Fruit fly (Drosophila melanogaster) whole organism, embryonic: ENCODE data around the gene CG13700.

Experiments
- Ada2b ChIP-seq: fragments of 200-800 bp; sonication (Bioruptor generic); IDR thresholded peaks from 2 replicates; pipeline ENCODE4 v1.3.6; 2022; ENCODE audit warnings: missing biosample characterization, missing genetic modification characterization
- Asciz ChIP-seq: fragments of 200-800 bp; sonication (Bioruptor generic); optimal IDR thresholded peaks from 2 replicates; lab custom pipeline; 2017; ENCODE audit warnings: missing biosample characterization, mild to moderate bottlenecking, missing genetic modification characterization, missing genetic modification reagents
- BtbVII ChIP-seq: fragments of 200-800 bp; sonication (Bioruptor generic); optimal IDR thresholded peaks from 3 replicates; lab custom pipeline; 2017; ENCODE audit warnings: missing biosample characterization, mild to moderate bottlenecking, missing genetic modification characterization
- CG10321 ChIP-seq: fragments of 200-800 bp; sonication (Bioruptor generic); IDR thresholded peaks from 2 replicates; pipeline ENCODE4 v1.3.6; 2022; ENCODE audit warnings: missing biosample characterization, missing genetic modification characterization
- CG10543 ChIP-seq: fragments of 200-800 bp; sonication (Bioruptor generic); optimal IDR thresholded peaks from 3 replicates; lab custom pipeline; 2017; ENCODE audit warnings: missing biosample characterization, mild to moderate bottlenecking, missing genetic modification characterization, moderate library complexity
- CG13287 ChIP-seq: fragments of 200-800 bp; sonication (Bioruptor generic); IDR thresholded peaks from 2 replicates; pipeline ENCODE4 v1.3.6; 2022; ENCODE audit warnings: missing biosample characterization, missing genetic modification characterization; ENCODE audit not compliant: partially characterized antibody
- CG14441 ChIP-seq: fragments of 200-800 bp; sonication (Bioruptor generic); IDR thresholded peaks from 2 replicates; pipeline ENCODE4 v1.3.6; 2022; ENCODE audit warnings: missing biosample characterization, missing genetic modification characterization
- CG16813 ChIP-seq: fragments of 200-800 bp; sonication (Bioruptor generic); IDR thresholded peaks from 3 replicates; pipeline ENCODE4 v1.3.6; 2022; ENCODE audit warnings: missing biosample characterization, missing genetic modification characterization; ENCODE audit not compliant: partially characterized antibody
- CG17359 ChIP-seq: fragments of 200-800 bp; sonication (Bioruptor generic); optimal IDR thresholded peaks from 3 replicates; lab custom pipeline; 2018; ENCODE audit warnings: missing biosample characterization, mild to moderate bottlenecking, missing genetic modification characterization, moderate library complexity
- CG4360 ChIP-seq: fragments of 200-800 bp; sonication (Bioruptor generic); IDR thresholded peaks from 2 replicates; pipeline ENCODE4 v1.3.6; 2022; ENCODE audit warnings: missing biosample characterization, missing genetic modification characterization
- CG6254 ChIP-seq: fragments of 200-800 bp; sonication (Bioruptor generic); optimal IDR thresholded peaks from 3 replicates; lab custom pipeline; 2017; ENCODE audit warnings: mild to moderate bottlenecking, missing biosample characterization, missing genetic modification reagents, missing genetic modification characterization
- CG6765 ChIP-seq: fragments of 200-800 bp; sonication (Bioruptor generic); optimal IDR thresholded peaks from 3 replicates; lab custom pipeline; 2017; ENCODE audit warnings: missing biosample characterization, mild to moderate bottlenecking, missing genetic modification characterization
- CG6791 ChIP-seq: fragments of 200-800 bp; sonication (Bioruptor generic); IDR thresholded peaks from 3 replicates; pipeline ENCODE4 v1.3.6; 2022; ENCODE audit warnings: missing biosample characterization, missing genetic modification characterization; ENCODE audit not compliant: partially characterized antibody
- CG8765 ChIP-seq: fragments of 200-800 bp; sonication (Bioruptor generic); IDR thresholded peaks from 2 replicates; pipeline ENCODE4 v1.3.6; 2022; ENCODE audit warnings: missing biosample characterization, missing genetic modification characterization
- Camta ChIP-seq: fragments of 200-800 bp; sonication (Bioruptor generic); optimal IDR thresholded peaks from 2 replicates; lab custom pipeline; 2016; ENCODE audit warnings: missing biosample characterization, missing genetic modification characterization
- Dp ChIP-seq: fragments of 200-800 bp; sonication (Bioruptor generic); optimal IDR thresholded peaks from 2 replicates; lab custom pipeline; 2018; ENCODE audit warnings: missing biosample characterization, mild to moderate bottlenecking, missing genetic modification characterization, moderate library complexity
- Gsc ChIP-seq: fragments of 200-800 bp; sonication (Bioruptor generic); IDR thresholded peaks from 2 replicates; pipeline ENCODE4 v1.3.6; 2022; ENCODE audit warnings: missing biosample characterization, missing genetic modification characterization
- Hr51 ChIP-seq, 2 experiments: fragments of 200-800 bp; sonication (Bioruptor generic); optimal IDR thresholded peaks; 2 replicates in 1 of 2; 3 replicates in 1 of 2; lab custom pipeline; 2016 to 2018; ENCODE audit warnings: missing biosample characterization in 2 of 2, missing genetic modification characterization in 2 of 2, mild to moderate bottlenecking in 1 of 2, moderate library complexity in 1 of 2
- Jarid2 ChIP-seq: fragments of 200-800 bp; sonication (Bioruptor generic); optimal IDR thresholded peaks from 3 replicates; lab custom pipeline; 2017; ENCODE audit warnings: mild to moderate bottlenecking, missing biosample characterization, missing genetic modification reagents, missing genetic modification characterization
- Lhr ChIP-seq: fragments of 200-800 bp; sonication (Bioruptor generic); optimal IDR thresholded peaks from 3 replicates; lab custom pipeline; 2017; ENCODE audit warnings: mild to moderate bottlenecking, missing biosample characterization, missing genetic modification reagents, missing genetic modification characterization
- Myb ChIP-seq: fragments of 200-800 bp; sonication (Bioruptor generic); optimal IDR thresholded peaks from 2 replicates; lab custom pipeline; 2016; ENCODE audit warnings: missing biosample characterization, missing genetic modification characterization
- Oli ChIP-seq: fragments of 200-800 bp; sonication (Bioruptor generic); optimal IDR thresholded peaks from 2 replicates; lab custom pipeline; 2018; ENCODE audit warnings: missing biosample characterization, mild to moderate bottlenecking, missing genetic modification characterization, moderate library complexity
- Opbp ChIP-seq: fragments of 200-800 bp; sonication (Bioruptor generic); IDR thresholded peaks from 3 replicates; pipeline ENCODE4 v1.3.6; 2022; ENCODE audit warnings: missing biosample characterization, missing genetic modification characterization; ENCODE audit not compliant: partially characterized antibody
- Taf1 ChIP-seq: fragments of 200-800 bp; sonication (Bioruptor generic); IDR thresholded peaks from 2 replicates; pipeline ENCODE4 v1.3.6; 2022; ENCODE audit warnings: missing biosample characterization, missing genetic modification characterization
- Xrp1 ChIP-seq: fragments of 200-800 bp; sonication (Bioruptor generic); IDR thresholded peaks from 2 replicates; pipeline ENCODE4 v1.3.6; 2022; ENCODE audit warnings: missing biosample characterization, missing genetic modification characterization
- abd-A ChIP-seq: fragments of 200-800 bp; sonication (Bioruptor generic); optimal IDR thresholded peaks from 3 replicates; lab custom pipeline; 2019; ENCODE audit warnings: missing biosample characterization, mild to moderate bottlenecking, missing genetic modification characterization, moderate library complexity
- bowl ChIP-seq: fragments of 200-800 bp; sonication (Bioruptor generic); IDR thresholded peaks from 2 replicates; pipeline ENCODE4 v1.3.6; 2022; ENCODE audit warnings: missing biosample characterization, missing genetic modification characterization
- da ChIP-seq: fragments of 200-800 bp; sonication (Bioruptor generic); optimal IDR thresholded peaks from 2 replicates; lab custom pipeline; 2016; ENCODE audit warnings: missing biosample characterization, missing genetic modification characterization
- dimm ChIP-seq: fragments of 200-800 bp; sonication (Bioruptor generic); IDR thresholded peaks from 2 replicates; pipeline ENCODE4 v1.3.6; 2022; ENCODE audit warnings: missing biosample characterization, missing genetic modification characterization
- ems ChIP-seq: fragments of 200-800 bp; sonication (Bioruptor generic); optimal IDR thresholded peaks from 3 replicates; lab custom pipeline; 2016; ENCODE audit warnings: missing biosample characterization, missing genetic modification characterization
- ewg ChIP-seq: fragments of 200-800 bp; sonication (Bioruptor generic); optimal IDR thresholded peaks from 3 replicates; lab custom pipeline; 2017; ENCODE audit warnings: mild to moderate bottlenecking, missing biosample characterization, missing genetic modification reagents, missing genetic modification characterization
- fd64A ChIP-seq: fragments of 200-800 bp; sonication (Bioruptor generic); optimal IDR thresholded peaks from 3 replicates; lab custom pipeline; 2018; ENCODE audit warnings: missing biosample characterization, mild to moderate bottlenecking, missing genetic modification characterization
- fd96Cb ChIP-seq: fragments of 200-800 bp; sonication (Bioruptor generic); optimal IDR thresholded peaks from 2 replicates; lab custom pipeline; 2018; ENCODE audit warnings: missing biosample characterization, mild to moderate bottlenecking, missing genetic modification characterization, moderate library complexity
- gcm ChIP-seq: fragments of 200-800 bp; sonication (Bioruptor generic); optimal IDR thresholded peaks from 2 replicates; lab custom pipeline; 2019; ENCODE audit warnings: missing biosample characterization, mild to moderate bottlenecking, missing genetic modification characterization, moderate library complexity
- gsb ChIP-seq: fragments of 200-800 bp; sonication (Bioruptor generic); IDR thresholded peaks from 2 replicates; pipeline ENCODE4 v1.3.6; 2022; ENCODE audit warnings: missing biosample characterization, missing genetic modification characterization
- kay ChIP-seq: fragments of 200-800 bp; sonication (Bioruptor generic); optimal IDR thresholded peaks from 2 replicates; lab custom pipeline; 2016; ENCODE audit warnings: missing biosample characterization, missing genetic modification characterization
- kni ChIP-seq: fragments of 200-800 bp; sonication (Bioruptor generic); optimal IDR thresholded peaks from 3 replicates; lab custom pipeline; 2017; ENCODE audit warnings: mild to moderate bottlenecking, missing biosample characterization, missing genetic modification reagents, missing genetic modification characterization
- nau ChIP-seq: fragments of 200-800 bp; sonication (Bioruptor generic); optimal IDR thresholded peaks from 3 replicates; lab custom pipeline; 2017; ENCODE audit warnings: missing biosample characterization, mild to moderate bottlenecking, missing genetic modification characterization, missing genetic modification reagents
- nom ChIP-seq: fragments of 200-800 bp; sonication (Bioruptor generic); optimal IDR thresholded peaks from 2 replicates; lab custom pipeline; 2017; ENCODE audit warnings: missing biosample characterization, missing genetic modification characterization, mild to moderate bottlenecking, moderate library complexity, missing genetic modification reagents
- phol ChIP-seq: fragments of 200-800 bp; sonication (Bioruptor generic); optimal IDR thresholded peaks from 3 replicates; lab custom pipeline; 2018; ENCODE audit warnings: missing biosample characterization, mild to moderate bottlenecking, missing genetic modification characterization, moderate library complexity
- ro ChIP-seq: fragments of 200-800 bp; sonication (Bioruptor generic); IDR thresholded peaks from 2 replicates; pipeline ENCODE4 v1.3.6; 2022; ENCODE audit warnings: missing biosample characterization, missing genetic modification characterization
- sc ChIP-seq, 3 experiments: fragments of >200 bp in 2 of 3; fragments of 200-800 bp in 1 of 3; sonication (Bioruptor generic) in 1 of 3; optimal IDR thresholded peaks; 2 replicates in 2 of 3; 3 replicates in 1 of 3; lab custom pipeline; 2017; ENCODE audit warnings: mild to moderate bottlenecking in 1 of 3, missing biosample characterization in 1 of 3, missing genetic modification characterization in 1 of 3, missing genetic modification reagents in 1 of 3
- sr ChIP-seq: fragments of 200-800 bp; sonication (Bioruptor generic); IDR thresholded peaks from 3 replicates; pipeline ENCODE4 v1.3.6; 2022; ENCODE audit warnings: missing biosample characterization, missing genetic modification characterization
- tll ChIP-seq, 2 experiments: fragments of 200-800 bp in 1 of 2; fragments of >200 bp in 1 of 2; sonication (Bioruptor generic) in 1 of 2; optimal IDR thresholded peaks; 2 replicates each; lab custom pipeline; 2017 to 2019; ENCODE audit warnings: missing biosample characterization in 2 of 2, missing genetic modification characterization in 2 of 2, mild to moderate bottlenecking in 1 of 2, moderate library complexity in 1 of 2
- tna ChIP-seq: fragments of 200-800 bp; sonication (Bioruptor generic); IDR thresholded peaks from 2 replicates; pipeline ENCODE4 v1.3.6; 2022; ENCODE audit warnings: missing biosample characterization, missing genetic modification characterization; ENCODE audit not compliant: partially characterized antibody
- ttk ChIP-seq: fragments of 200-800 bp; sonication (Bioruptor generic); IDR thresholded peaks from 2 replicates; pipeline ENCODE4 v2.1.2; 2022; ENCODE audit warnings: missing biosample characterization, missing genetic modification characterization
- unc-4 ChIP-seq: fragments of 200-800 bp; sonication (Bioruptor generic); IDR thresholded peaks from 2 replicates; pipeline ENCODE4 v1.3.6; 2022; ENCODE audit warnings: missing biosample characterization, missing genetic modification characterization; ENCODE audit not compliant: partially characterized antibody
- usp ChIP-seq: fragments of >200 bp; optimal IDR thresholded peaks from 2 replicates; lab custom pipeline; 2017; ENCODE audit warnings: missing biosample characterization, missing genetic modification characterization
- vnd ChIP-seq: fragments of 200-800 bp; sonication (Bioruptor generic); IDR thresholded peaks from 3 replicates; pipeline ENCODE4 v1.3.6; 2022; ENCODE audit warnings: missing biosample characterization, missing genetic modification characterization; ENCODE audit not compliant: partially characterized antibody

CG13700 gene

dm6 chr3L:18250652-18251051 is 50.4 kb downstream of the CG13700 start (continued):
- TF ChIP-seq ro, result no peak; the same call in 1 of the 2 replicates
- peak; percentile 58 for TF ChIP-seq ewg (GFP tag; lab: Kevin White, UChicago)
- TF ChIP-seq ttk (GFP tag; lab: Robert Waterston, UW), result peak; percentile 68; the same call in 1 of the 2 replicates
- TF ChIP-seq bowl (GFP tag; lab: Robert Waterston, UW), result no peak
- TF ChIP-seq Ada2b (GFP tag; lab: Robert Waterston, UW), result no peak
- TF ChIP-seq CG6765 (GFP tag; lab: Kevin White, UChicago), result no peak
- no peak for TF ChIP-seq vnd (GFP tag; lab: Robert Waterston, UW)
- TF ChIP-seq abd-A, result no peak
- TF ChIP-seq da (GFP tag; lab: Kevin White, UChicago), result no peak
- TF ChIP-seq kni (GFP tag; lab: Kevin White, UChicago), result no peak
- no peak for TF ChIP-seq gsb (GFP tag; lab: Robert Waterston, UW)
- TF ChIP-seq CG16813 (GFP tag; lab: Robert Waterston, UW), result no peak
- no peak for TF ChIP-seq Myb (GFP tag; lab: Kevin White, UChicago)
- TF ChIP-seq Oli, result peak; percentile 57
- TF ChIP-seq Xrp1 (GFP tag; lab: Robert Waterston, UW), result peak; percentile 92
- no peak for TF ChIP-seq Jarid2
- TF ChIP-seq Hr51 (GFP tag; optimal IDR thresholded peaks at IDR 0.05; lab: Kevin White, UChicago), result peak in 1 of 2 experiments; percentile 44
- TF ChIP-seq gcm (GFP tag; lab: Kevin White, UChicago), result peak; percentile 56
- TF ChIP-seq CG8765, result 0 out of 2 replicates have a peak, but pooled peaks have one; percentile 21
- peak; percentile 40 for TF ChIP-seq Gsc (GFP tag; lab: Robert Waterston, UW)
- TF ChIP-seq CG4360, result 0 out of 2 replicates have a peak, but pooled peaks have one; percentile 10
- no peak for TF ChIP-seq BtbVII (GFP tag; lab: Kevin White, UChicago)
- TF ChIP-seq tll (GFP tag; optimal IDR thresholded peaks at IDR 0.05; lab: Kevin White, UChicago), result no peak
- no peak for TF ChIP-seq sc (optimal IDR thresholded peaks at IDR 0.05; lab: Kevin White, UChicago)
- peak; percentile 60 for TF ChIP-seq sc (GFP tag; optimal IDR thresholded peaks at IDR 0.05; lab: Kevin White, UChicago)
- no peak for TF ChIP-seq CG10543
- no peak for TF ChIP-seq Opbp (GFP tag; lab: Robert Waterston, UW)
- TF ChIP-seq ems (GFP tag; lab: Kevin White, UChicago), result no peak
- TF ChIP-seq Dp (GFP tag; lab: Kevin White, UChicago), result no peak
- TF ChIP-seq fd64A (GFP tag; lab: Kevin White, UChicago), result no peak
- TF ChIP-seq tna (GFP tag; lab: Robert Waterston, UW), result no peak
- peak; percentile 77 for TF ChIP-seq phol (tag; lab: Kevin White, UChicago)
- TF ChIP-seq kay, result no peak
- TF ChIP-seq dimm (GFP tag; lab: Robert Waterston, UW), result no peak
- no peak for TF ChIP-seq Taf1 (GFP tag; lab: Robert Waterston, UW)
- TF ChIP-seq CG14441, result no peak
- peak; percentile 77 for TF ChIP-seq CG17359
- TF ChIP-seq unc-4 (GFP tag; lab: Robert Waterston, UW), result no peak
- no peak for TF ChIP-seq sr
- TF ChIP-seq Asciz (GFP tag; lab: Kevin White, UChicago), result peak; percentile 60
- peak; percentile 77 for TF ChIP-seq fd96Cb (tag; lab: Kevin White, UChicago)
- TF ChIP-seq nau, result peak; percentile 5
- TF ChIP-seq nom (GFP tag; lab: Kevin White, UChicago), result no peak
- no peak for TF ChIP-seq CG6791 (GFP tag; lab: Robert Waterston, UW)
- no peak for TF ChIP-seq CG13287 (GFP tag; lab: Robert Waterston, UW)
- peak; percentile 67 for TF ChIP-seq CG6254 (GFP tag; lab: Kevin White, UChicago)
- no peak for TF ChIP-seq CG10321
- peak; percentile 13 for TF ChIP-seq Lhr (GFP tag; lab: Kevin White, UChicago)
- no peak for TF ChIP-seq Camta (GFP tag; lab: Kevin White, UChicago)
- no peak for TF ChIP-seq usp (GFP tag; lab: Kevin White, UChicago)
